Fruit fly (Drosophila melanogaster): ENCODE measurements around the gene CG4842.

The CG4842 gene

dm6 chr3L:16328207-16328891 lies 39.8 kb upstream of the CG4842 start, which contains the start of gene CG13058 (continued):
- TF ChIP-seq phol (tag; optimal IDR thresholded peaks at IDR 0.05), result no peak
- no peak for TF ChIP-seq CG14965 (GFP tag; optimal IDR thresholded peaks at IDR 0.05; ENCODE audit: borderline replicate concordance)
- no peak for TF ChIP-seq ab (GFP tag; optimal IDR thresholded peaks at IDR 0.05)
- TF ChIP-seq CG11398 (GFP tag; optimal IDR thresholded peaks at IDR 0.05), result peak; percentile 30
- no peak for TF ChIP-seq CG13123 (GFP tag; optimal IDR thresholded peaks at IDR 0.05)
- no peak for TF ChIP-seq salm (tag; optimal IDR thresholded peaks at IDR 0.05)
- peak; percentile 27 for TF ChIP-seq CG18764 (GFP tag; optimal IDR thresholded peaks at IDR 0.05)
- TF ChIP-seq CG7357 (GFP tag; IDR thresholded peaks at IDR 0.05), result 0 out of 3 replicates have a peak, but pooled peaks have one; percentile 41
- TF ChIP-seq HHEX (GFP tag; optimal IDR thresholded peaks at IDR 0.05), result peak; percentile 59
- no peak for TF ChIP-seq CG9797 (GFP tag; optimal IDR thresholded peaks at IDR 0.05)
- TF ChIP-seq CG10654 (GFP tag; optimal IDR thresholded peaks at IDR 0.05), result no peak
- no peak for TF ChIP-seq CG12104 (GFP tag; optimal IDR thresholded peaks at IDR 0.05)
- TF ChIP-seq Taf1 (GFP tag; IDR thresholded peaks at IDR 0.05), result no peak
- no peak for TF ChIP-seq E2f1 (GFP tag; IDR thresholded peaks at IDR 0.05)
- TF ChIP-seq Six4 (GFP tag; optimal IDR thresholded peaks at IDR 0.05), result no peak
- TF ChIP-seq Drgx (GFP tag; IDR thresholded peaks at IDR 0.05), result peak; percentile 65
- TF ChIP-seq D19A (tag; optimal IDR thresholded peaks at IDR 0.05), result peak; percentile 92
- TF ChIP-seq CG43689 (GFP tag; IDR thresholded peaks at IDR 0.05), result peak; percentile 52; the same call in 1 of the 2 replicates
- TF ChIP-seq lola (GFP tag; optimal IDR thresholded peaks at IDR 0.05), result no peak
- TF ChIP-seq CG10431 (GFP tag; optimal IDR thresholded peaks at IDR 0.05), result no peak
- TF ChIP-seq toy (GFP tag; IDR thresholded peaks at IDR 0.05), result no peak
- TF ChIP-seq p53 (GFP tag; optimal IDR thresholded peaks at IDR 0.05), result no peak
- TF ChIP-seq org-1 (GFP tag; optimal IDR thresholded peaks at IDR 0.05), result peak; percentile 50
- peak; percentile 70 for TF ChIP-seq CG16863 (GFP tag; optimal IDR thresholded peaks at IDR 0.05)
- TF ChIP-seq CG42726 (GFP tag; IDR thresholded peaks at IDR 0.05; ENCODE audit: partially characterized antibody), result no peak
- no peak for TF ChIP-seq CG11247 (GFP tag; IDR thresholded peaks at IDR 0.05)
- peak; percentile 71 for TF ChIP-seq CG9817 (tag; optimal IDR thresholded peaks at IDR 0.05)
- TF ChIP-seq CG9727 (GFP tag; optimal IDR thresholded peaks at IDR 0.05), result peak; percentile 38
- no peak for TF ChIP-seq pfk (GFP tag; optimal IDR thresholded peaks at IDR 0.05)
- TF ChIP-seq Aef1 (GFP tag; IDR thresholded peaks at IDR 0.05), result peak; percentile 64
- no peak for TF ChIP-seq CG13287 (GFP tag; IDR thresholded peaks at IDR 0.05; ENCODE audit: partially characterized antibody)
- no peak for TF ChIP-seq CG32772 (GFP tag; IDR thresholded peaks at IDR 0.05)
- TF ChIP-seq gt (GFP tag; IDR thresholded peaks at IDR 0.05), result no peak
- 0 out of 3 replicates have a peak, but pooled peaks have one; percentile 34 for TF ChIP-seq CG2889 (GFP tag; IDR thresholded peaks at IDR 0.05)
- no peak for TF ChIP-seq CG6813 (GFP tag; optimal IDR thresholded peaks at IDR 0.05)
- TF ChIP-seq her (GFP tag; optimal IDR thresholded peaks at IDR 0.05), result peak; percentile 2
- no peak for TF ChIP-seq nom (GFP tag; optimal IDR thresholded peaks at IDR 0.05)
- TF ChIP-seq CG11456 (GFP tag; IDR thresholded peaks at IDR 0.05), result no peak
- peak; percentile 81 for TF ChIP-seq H2.0 (GFP tag; IDR thresholded peaks at IDR 0.05)
- TF ChIP-seq CG4282 (GFP tag; optimal IDR thresholded peaks at IDR 0.05), result no peak
- TF ChIP-seq sisA (GFP tag; IDR thresholded peaks at IDR 0.05), result peak; percentile 67
- TF ChIP-seq sim (GFP tag; IDR thresholded peaks at IDR 0.05), result no peak
- no peak for TF ChIP-seq CG7963 (GFP tag; IDR thresholded peaks at IDR 0.05; ENCODE audit: partially characterized antibody)
- peak; percentile 60 for TF ChIP-seq CG10147 (GFP tag; optimal IDR thresholded peaks at IDR 0.05)
- no peak for TF ChIP-seq da (GFP tag; optimal IDR thresholded peaks at IDR 0.05)
- TF ChIP-seq CG18262 (tag; optimal IDR thresholded peaks at IDR 0.05), result no peak
- no peak for TF ChIP-seq corto (GFP tag; optimal IDR thresholded peaks at IDR 0.05)
- TF ChIP-seq ken (GFP tag; IDR thresholded peaks at IDR 0.05), result 0 out of 3 replicates have a peak, but pooled peaks have one; percentile 36
- no peak for TF ChIP-seq CG16779 (GFP tag; IDR thresholded peaks at IDR 0.05)
- TF ChIP-seq ro (GFP tag; IDR thresholded peaks at IDR 0.05), result no peak

Measured in whole organism, embryonic.